Worm (Caenorhabditis elegans) whole organism, midembryonic: Measurements from ENCODE around the gene ZK637.14.

Source experiments
- T22C8.4 ChIP-seq: fragments of 200-800 bp; sonication (Bioruptor generic); IDR thresholded peaks from 2 replicates; pipeline ENCODE4 v1.3.6; 2022; ENCODE audit warnings: missing genetic modification characterization, missing compliant biosample characterization
- cog-1 ChIP-seq: sonication (generic microtip); optimal IDR thresholded peaks from 2 replicates; lab custom pipeline; 2016; ENCODE audit warnings: missing genetic modification characterization, missing compliant biosample characterization
- flt-1 ChIP-seq: fragments of 200-800 bp; sonication (Bioruptor generic); IDR thresholded peaks from 2 replicates; pipeline ENCODE4 v1.3.6; 2022; ENCODE audit warnings: missing genetic modification characterization, missing compliant biosample characterization
- klf-2 ChIP-seq: fragments of 200-800 bp; sonication (Bioruptor generic); conservative IDR thresholded peaks from 2 replicates; pipeline ENCODE4 v1.3.6; 2022; ENCODE audit warnings: missing genetic modification reagents, missing genetic modification characterization, missing compliant biosample characterization
- med-1 ChIP-seq: sonication (generic microtip); optimal IDR thresholded peaks from 2 replicates; lab custom pipeline; 2017; ENCODE audit warnings: missing genetic modification characterization, mild to moderate bottlenecking, missing compliant biosample characterization, antibody characterized with exemption, missing genetic modification reagents; ENCODE audit not compliant: insufficient read depth
- ref-1 ChIP-seq: fragments of 200-800 bp; sonication (Bioruptor generic); conservative IDR thresholded peaks from 2 replicates; pipeline ENCODE4 v1.3.6; 2022; ENCODE audit warnings: missing genetic modification reagents, missing genetic modification characterization, missing compliant biosample characterization
- tab-1 ChIP-seq: fragments of 200-800 bp; sonication (Bioruptor generic); IDR thresholded peaks from 2 replicates; pipeline ENCODE4 v1.3.6; 2022; ENCODE audit warnings: missing genetic modification characterization, missing compliant biosample characterization
- ztf-23 ChIP-seq: fragments of 200-800 bp; sonication (Bioruptor generic); IDR thresholded peaks from 2 replicates; pipeline ENCODE4 v1.3.6; 2022; ENCODE audit warnings: missing genetic modification reagents, missing genetic modification characterization, missing compliant biosample characterization
- ztf-29 ChIP-seq: fragments of 200-800 bp; sonication (Bioruptor generic); IDR thresholded peaks from 2 replicates; pipeline ENCODE4 v1.3.6; 2022; ENCODE audit warnings: missing genetic modification reagents, missing genetic modification characterization, missing compliant biosample characterization

ZK637.14 gene

DNA sequence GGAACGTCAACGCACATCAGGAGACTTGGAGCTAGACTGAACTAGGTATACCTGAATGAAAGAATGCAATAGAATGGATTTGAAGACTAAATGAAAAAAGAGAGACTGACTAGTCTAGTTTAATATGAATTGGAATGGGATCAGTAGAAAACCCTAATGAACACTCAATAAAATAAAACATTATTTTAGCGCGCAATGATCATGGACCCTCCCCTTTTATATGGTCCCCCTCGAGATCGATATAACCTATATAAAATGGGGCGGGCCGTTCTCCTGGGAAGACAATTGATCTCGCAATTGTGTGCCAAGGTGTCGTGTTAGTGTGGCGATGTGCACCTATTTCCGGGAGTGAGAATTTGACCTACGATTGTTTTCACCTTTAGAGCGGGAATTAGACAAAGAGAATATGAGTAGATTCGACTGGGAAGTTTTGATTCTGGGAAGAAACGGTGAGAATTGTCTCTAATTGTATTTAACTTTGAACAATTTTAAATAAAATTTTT, 29.0 kb upstream of the ZK637.14 start, which contains the start of gene cdc-25.3:
Gene cdc-25.3 (minus strand): TSS at position 51 of the 503 bp plus-strand sequence.
- TF ChIP-seq ref-1 (GFP tag; lab: Robert Waterston, UW) (no peak), ztf-23 (no peak), klf-2 (GFP tag; lab: Robert Waterston, UW) (no peak), med-1 (GFP tag; lab: Kevin White, UChicago) (no peak), ztf-29 (GFP tag; lab: Robert Waterston, UW) (no peak), cog-1 (tag; lab: Kevin White, UChicago) (no peak), tab-1 (GFP tag; lab: Robert Waterston, UW) (no peak), T22C8.4 (GFP tag; lab: Robert Waterston, UW) (no peak), flt-1 (GFP tag; lab: Robert Waterston, UW) (no peak)

DNA sequence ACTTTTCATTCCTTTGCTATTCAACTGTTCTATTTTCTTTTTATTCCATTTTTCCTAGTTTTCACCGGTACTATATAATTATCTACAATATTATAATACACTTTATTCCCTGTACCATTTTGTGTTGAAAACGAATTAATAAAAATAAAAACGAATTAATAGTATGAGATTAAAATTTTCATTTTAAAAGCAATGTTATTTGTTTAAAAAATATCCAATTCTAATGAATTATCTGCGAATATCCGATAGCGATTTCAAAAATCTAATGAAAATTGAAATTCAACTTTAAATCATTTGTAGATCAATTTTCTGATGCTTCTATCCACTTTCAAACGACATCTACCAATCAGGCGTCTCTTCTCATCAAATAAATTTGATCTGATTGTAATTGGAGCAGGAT, 24.5 kb upstream of the ZK637.14 start, which contains the start of gene trxr-2:
Gene trxr-2 (plus strand): TSS at position 301 of the 400 bp plus-strand sequence.
- TF ChIP-seq ref-1 (GFP tag; lab: Robert Waterston, UW) (no peak), med-1 (GFP tag; lab: Kevin White, UChicago) (no peak), klf-2 (GFP tag; lab: Robert Waterston, UW) (no peak), T22C8.4 (GFP tag; lab: Robert Waterston, UW) (no peak)

DNA sequence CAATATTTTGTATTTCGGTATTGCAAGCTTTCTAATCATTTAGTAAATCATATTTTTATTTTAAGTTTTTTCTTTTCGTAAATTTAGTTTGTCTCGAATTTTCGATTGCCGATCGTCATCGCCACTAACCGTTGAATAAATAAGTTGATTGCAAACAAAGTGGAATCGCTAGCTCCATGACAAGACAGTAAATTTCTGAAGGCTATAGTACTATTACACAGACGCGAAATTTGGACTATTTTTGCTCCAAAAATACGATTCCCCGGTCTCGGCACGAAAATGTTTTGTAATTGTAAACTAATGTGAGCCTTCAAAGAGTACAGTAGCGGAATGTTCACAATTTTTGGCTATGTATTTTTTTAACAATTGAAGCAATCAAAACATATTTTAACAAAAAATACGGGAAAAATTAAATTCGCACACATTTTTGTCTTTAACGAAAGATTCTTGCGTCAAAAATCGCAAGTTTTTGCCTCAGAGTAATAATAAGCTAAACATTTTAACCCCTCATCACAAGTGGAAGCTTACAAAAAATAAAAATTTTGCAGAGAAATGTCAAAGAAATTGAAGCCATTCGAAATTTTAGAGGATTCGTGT, 22.7 kb upstream of the ZK637.14 start, which contains the start of gene tpk-1:
Gene tpk-1 (plus strand): TSS at position 547 of the 597 bp plus-strand sequence.
- TF ChIP-seq flt-1 (GFP tag; lab: Robert Waterston, UW) (no peak), tab-1 (GFP tag; lab: Robert Waterston, UW) (no peak), ztf-23 (no peak), ztf-29 (GFP tag; lab: Robert Waterston, UW) (no peak), med-1 (GFP tag; lab: Kevin White, UChicago) (no peak), T22C8.4 (GFP tag; lab: Robert Waterston, UW) (no peak), cog-1 (tag; lab: Kevin White, UChicago) (no peak), ref-1 (GFP tag; lab: Robert Waterston, UW) (no peak), klf-2 (GFP tag; lab: Robert Waterston, UW) (no peak)

DNA sequence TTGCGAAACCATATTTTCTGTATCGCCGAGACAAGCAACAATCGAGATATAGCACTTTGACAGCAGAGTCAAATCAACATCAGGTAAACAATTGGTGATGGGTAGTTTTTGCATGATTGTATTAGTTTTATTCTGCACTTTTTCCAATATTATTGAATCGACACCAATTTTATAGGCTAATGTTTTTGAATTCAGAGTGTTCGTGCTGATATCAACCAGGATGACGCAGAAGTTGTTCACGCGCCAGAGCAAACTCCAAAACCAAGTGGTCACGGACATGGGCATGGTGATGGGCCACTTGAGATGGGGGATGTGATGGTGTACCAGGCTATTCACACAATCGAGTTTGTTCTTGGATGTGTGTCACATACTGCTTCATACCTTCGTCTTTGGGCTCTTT, 21.2 kb upstream of the ZK637.14 start:
- TF ChIP-seq klf-2 (GFP tag; lab: Robert Waterston, UW) (no peak), T22C8.4 (GFP tag; lab: Robert Waterston, UW) (no peak)

DNA sequence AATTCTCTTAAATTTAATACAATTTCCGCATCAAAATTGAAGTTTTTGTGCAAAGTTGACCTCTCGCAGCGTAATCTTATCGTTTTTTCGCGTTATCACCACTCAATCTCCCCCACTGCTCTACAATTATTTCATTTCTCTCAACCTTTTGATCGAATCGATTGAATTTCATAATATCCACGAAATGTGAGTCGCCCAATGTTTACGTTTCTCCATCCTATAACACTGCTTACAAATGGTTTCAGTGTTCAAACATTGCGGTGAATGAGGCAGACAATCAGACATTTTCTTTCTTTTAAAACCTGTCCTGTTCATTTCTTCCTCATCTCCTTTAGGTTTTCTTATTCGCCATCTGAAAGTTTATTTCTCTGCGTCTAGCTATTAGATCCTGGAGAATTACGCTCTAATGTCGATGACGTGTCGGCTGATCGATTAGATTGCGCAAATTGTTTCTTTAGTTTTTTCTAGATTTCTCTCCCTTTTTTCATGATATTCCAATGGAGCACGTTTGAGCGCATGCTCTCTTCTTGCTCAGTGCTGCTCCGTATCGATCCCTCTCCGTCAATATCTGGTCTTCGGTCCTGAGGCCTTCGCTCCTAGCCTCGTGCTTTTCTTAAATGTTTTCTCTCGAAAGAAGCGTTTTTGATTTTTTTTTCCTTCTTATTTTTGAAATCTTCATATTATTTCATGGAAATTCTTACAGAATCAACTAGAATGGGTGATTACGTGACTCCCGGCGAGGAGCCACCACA, 16.1 kb upstream of the ZK637.14 start, which contains the start of gene unc-32:
Gene unc-32 (plus strand): TSS at position 702 of the 752 bp plus-strand sequence.
- TF ChIP-seq cog-1 (tag; lab: Kevin White, UChicago) (no peak), T22C8.4 (GFP tag; lab: Robert Waterston, UW) (no peak), med-1 (GFP tag; lab: Kevin White, UChicago) (no peak), ztf-23 (no peak), klf-2 (GFP tag; lab: Robert Waterston, UW) (no peak), flt-1 (GFP tag; lab: Robert Waterston, UW) (no peak), ref-1 (GFP tag; lab: Robert Waterston, UW) (no peak), ztf-29 (GFP tag; lab: Robert Waterston, UW) (no peak), tab-1 (GFP tag; lab: Robert Waterston, UW) (no peak)

DNA sequence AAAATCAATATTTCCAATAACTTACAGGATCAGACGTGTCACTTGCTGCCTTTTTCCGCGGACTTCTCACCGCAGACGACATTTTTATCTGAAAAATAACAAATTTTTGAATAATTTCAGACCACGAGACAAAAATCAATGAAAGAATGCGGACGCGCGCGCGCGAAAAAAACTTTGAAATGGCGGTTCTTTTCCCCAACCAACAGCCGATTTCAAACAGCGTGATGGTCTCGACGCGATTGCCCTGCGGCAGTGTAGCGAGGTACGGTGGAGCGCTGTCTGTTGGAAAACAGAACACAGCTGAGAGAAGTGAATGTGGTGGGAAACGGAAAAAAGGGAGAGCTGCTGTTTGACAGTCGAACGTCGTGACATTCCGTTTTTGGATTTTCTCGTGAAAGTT, 15.1 kb upstream of the ZK637.14 start, which contains the start of gene lin-9:
Gene lin-9 (minus strand): TSS at position 88 of the 400 bp plus-strand sequence.
- TF ChIP-seq cog-1 (tag; lab: Kevin White, UChicago) (peak; percentile 29), med-1 (GFP tag; lab: Kevin White, UChicago) (no peak), tab-1 (GFP tag; lab: Robert Waterston, UW) (no peak), ztf-23 (peak; percentile 74; the same call in 1 of the 2 replicates), flt-1 (GFP tag; lab: Robert Waterston, UW) (peak; percentile 32; the same call in 1 of the 2 replicates), T22C8.4 (GFP tag; lab: Robert Waterston, UW) (no peak), ztf-29 (GFP tag; lab: Robert Waterston, UW) (peak; percentile 39; the same call in 1 of the 2 replicates), ref-1 (GFP tag; lab: Robert Waterston, UW) (no peak), klf-2 (GFP tag; lab: Robert Waterston, UW) (no peak)

DNA sequence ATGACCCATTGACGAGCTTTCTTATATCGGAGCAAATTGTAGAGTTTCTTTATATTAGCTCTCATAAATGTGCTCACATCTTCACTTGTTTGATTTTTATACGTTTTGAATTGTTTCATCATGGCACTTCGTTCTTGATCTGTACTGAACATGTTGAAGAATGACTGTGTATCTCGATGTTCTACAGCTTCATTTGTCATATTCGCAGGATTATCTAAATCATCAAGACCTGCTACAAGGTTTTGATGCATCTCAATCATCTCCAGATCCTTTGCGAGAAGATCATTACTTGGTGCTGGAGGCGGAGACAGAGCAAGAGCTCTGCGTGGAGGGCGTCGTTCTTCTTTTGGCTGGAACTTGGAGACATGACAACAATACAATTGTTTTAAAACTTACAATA, 14.3 kb upstream of the ZK637.14 start:
- TF ChIP-seq ztf-29 (GFP tag; lab: Robert Waterston, UW) = no peak
- no peak for TF ChIP-seq tab-1 (GFP tag; lab: Robert Waterston, UW)
- no peak for TF ChIP-seq T22C8.4 (GFP tag; lab: Robert Waterston, UW)
- no peak for TF ChIP-seq med-1 (GFP tag; lab: Kevin White, UChicago)
- TF ChIP-seq flt-1 (GFP tag; lab: Robert Waterston, UW) = no peak
- TF ChIP-seq ztf-23 = no peak
- TF ChIP-seq cog-1 (tag; lab: Kevin White, UChicago) = no peak
- no peak for TF ChIP-seq klf-2 (GFP tag; lab: Robert Waterston, UW)
- TF ChIP-seq ref-1 (GFP tag; lab: Robert Waterston, UW) = no peak

DNA sequence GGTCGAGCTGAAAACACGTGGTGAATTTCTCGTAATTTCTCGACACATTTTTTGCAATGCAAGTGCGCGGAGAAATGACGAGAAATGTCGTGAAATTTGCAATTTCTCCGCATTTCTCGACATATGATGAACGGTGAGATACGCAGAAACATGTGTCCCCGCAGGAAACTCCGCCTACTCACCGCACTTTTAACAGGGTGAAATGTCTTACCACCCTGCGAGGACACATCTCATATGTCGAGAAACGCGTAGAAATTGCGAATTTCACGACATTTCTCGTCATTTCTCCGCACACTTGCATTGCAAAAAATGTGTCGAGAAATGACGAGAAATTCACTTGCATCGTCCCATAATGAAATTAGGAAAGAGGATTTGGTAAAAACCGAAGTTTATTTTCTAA, 12.1 kb upstream of the ZK637.14 start:
- peak; percentile 19 for TF ChIP-seq cog-1 (tag; lab: Kevin White, UChicago)
- TF ChIP-seq flt-1 (GFP tag; lab: Robert Waterston, UW) = peak; percentile 82; the same call in 1 of the 2 replicates

DNA sequence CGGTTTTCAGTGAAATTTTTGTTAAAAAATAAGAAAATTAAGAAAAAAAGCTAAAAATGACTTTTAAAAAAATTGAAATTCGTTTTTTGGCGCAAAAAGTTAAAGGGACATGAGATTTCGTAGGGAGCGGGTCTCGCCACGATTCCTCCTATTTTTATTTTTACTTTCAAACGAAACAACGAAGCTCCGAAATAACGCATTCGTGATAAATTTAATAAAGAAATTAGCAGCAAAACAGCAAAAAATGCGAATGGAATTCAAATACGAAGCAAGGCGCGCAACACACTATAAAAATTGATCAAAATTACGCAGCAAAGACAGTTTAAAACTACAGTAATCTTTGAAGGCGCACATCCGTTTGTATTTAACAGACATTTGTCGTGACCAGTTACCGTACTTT, 10.8 kb upstream of the ZK637.14 start:
- no peak for TF ChIP-seq T22C8.4 (GFP tag; lab: Robert Waterston, UW)
